Worm (Caenorhabditis elegans): ENCODE data around the gene taf-8.

ce11 chrII:9621913-9622348 is 47.2 kb upstream of the taf-8 start:
- no peak for TF ChIP-seq mls-2 (tag; optimal IDR thresholded peaks at IDR 0.05)
- TF ChIP-seq ces-1 (GFP tag; optimal IDR thresholded peaks at IDR 0.05): no peak
- no peak for TF ChIP-seq elt-3 (tag; optimal IDR thresholded peaks at IDR 0.05)
- TF ChIP-seq ceh-39 (tag; optimal IDR thresholded peaks at IDR 0.05): no peak
- TF ChIP-seq nhr-76 (tag; optimal IDR thresholded peaks at IDR 0.05): no peak
- TF ChIP-seq lin-13 (tag; optimal IDR thresholded peaks at IDR 0.05): no peak
- TF ChIP-seq nhr-28 (tag; optimal IDR thresholded peaks at IDR 0.05): no peak
- TF ChIP-seq sptf-1 (tag; optimal IDR thresholded peaks at IDR 0.05): no peak
- no peak for TF ChIP-seq snpc-4 (tag; optimal IDR thresholded peaks at IDR 0.05)
- TF ChIP-seq unc-62 (GFP tag; optimal IDR thresholded peaks at IDR 0.05): no peak
- no peak for TF ChIP-seq ztf-11 (tag; optimal IDR thresholded peaks at IDR 0.05)
- TF ChIP-seq nhr-237 (tag; optimal IDR thresholded peaks at IDR 0.05): no peak
